Worm (Caenorhabditis elegans): Measurements from ENCODE around the gene npp-26.
A peak's percentile ranks its signal among the peaks of the same experiment; 100 is the strongest.

Gene npp-26

DNA sequence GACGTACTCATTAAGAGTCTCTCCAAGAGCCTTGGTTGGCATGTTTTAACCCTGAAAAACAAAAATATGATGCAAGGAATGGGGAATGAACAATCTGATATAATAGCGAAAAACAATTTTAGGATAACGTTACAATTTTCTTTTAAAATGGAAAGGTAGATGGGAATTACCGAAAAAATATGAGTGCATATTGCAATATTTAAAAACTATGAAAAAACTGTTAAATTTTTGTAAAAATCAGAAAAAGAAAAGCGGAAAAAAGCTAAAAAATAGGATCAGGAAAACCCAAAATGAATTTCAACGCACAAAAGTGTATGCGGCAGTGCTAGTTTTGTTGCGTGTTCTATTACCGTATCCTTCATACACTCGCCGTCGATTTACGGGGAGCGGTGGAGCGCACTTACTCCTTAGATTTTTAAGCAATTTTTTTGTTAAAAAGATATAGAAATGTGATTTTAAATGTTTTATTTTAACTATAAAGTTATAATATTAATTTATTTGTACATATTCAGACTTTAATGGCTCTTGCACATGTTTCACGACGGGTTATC lies 14.7 kb upstream of the npp-26 start, which contains the start of the genes rpl-20 and Y17G9B.5 (continued):
- TF ChIP-seq F44E2.7 (GFP tag; IDR thresholded peaks at IDR 0.05) (peak; percentile 91), lin-1 (GFP tag; IDR thresholded peaks at IDR 0.05) (peak; percentile 99), ceh-44 (GFP tag; IDR thresholded peaks at IDR 0.05) (peak; percentile 87), lin-29 (GFP tag; IDR thresholded peaks at IDR 0.05) (peak; percentile 99), lin-15B (tag; optimal IDR thresholded peaks at IDR 0.05) (peak; percentile 99), nhr-6 (tag; optimal IDR thresholded peaks at IDR 0.05) (peak; percentile 99), dmd-6 (GFP tag; IDR thresholded peaks at IDR 0.05) (peak; percentile 100), R02D3.7 (tag; optimal IDR thresholded peaks at IDR 0.05) (peak; percentile 100), daf-8 (GFP tag; IDR thresholded peaks at IDR 0.05) (peak; percentile 95), unc-39 (tag; optimal IDR thresholded peaks at IDR 0.05) (no peak), gei-8 (GFP tag; optimal IDR thresholded peaks at IDR 0.05) (peak; percentile 93), nhr-111 (GFP tag; optimal IDR thresholded peaks at IDR 0.05) (peak; percentile 88), ceh-62 (tag; optimal IDR thresholded peaks at IDR 0.05) (peak; percentile 16), nhr-102 (tag; optimal IDR thresholded peaks at IDR 0.05) (peak; percentile 99), T26A8.4 (GFP tag; IDR thresholded peaks at IDR 0.05) (peak; percentile 100), dpl-1 (GFP tag; optimal IDR thresholded peaks at IDR 0.05) (peak; percentile 99), rbr-2 (tag; optimal IDR thresholded peaks at IDR 0.05) (peak; percentile 100), madf-5 (GFP tag; IDR thresholded peaks at IDR 0.05) (peak; percentile 96 to 99), egl-43 (GFP tag; IDR thresholded peaks at IDR 0.05) (peak; percentile 98), hif-1 (tag; optimal IDR thresholded peaks at IDR 0.05) (peak; percentile 93 to 96), vab-7 (GFP tag; IDR thresholded peaks at IDR 0.05) (peak; percentile 99), pha-4 (GFP tag; IDR thresholded peaks at IDR 0.05) (peak; percentile 99), pha-4 (tag; optimal IDR thresholded peaks at IDR 0.05) (peak; percentile 100), hlh-30 (tag; optimal IDR thresholded peaks at IDR 0.05; ENCODE audit: insufficient read depth) (peak; percentile 98), snpc-4 (tag; optimal IDR thresholded peaks at IDR 0.05) (peak; percentile 65), mep-1 (tag; optimal IDR thresholded peaks at IDR 0.05) (peak; percentile 100), nhr-25 (tag; optimal IDR thresholded peaks at IDR 0.05; ENCODE audit: borderline replicate concordance, insufficient read depth) (peak; percentile 97), zip-11 (GFP tag; IDR thresholded peaks at IDR 0.05) (0 out of 2 replicates have a peak, but pooled peaks have one; percentile 75), mdl-1 (tag; optimal IDR thresholded peaks at IDR 0.05) (peak; percentile 22 to 92), zfp-3 (GFP tag; conservative IDR thresholded peaks at IDR 0.05) (peak; percentile 99), php-3 (GFP tag; IDR thresholded peaks at IDR 0.05) (peak; percentile 99), lin-38 (GFP tag; IDR thresholded peaks at IDR 0.05) (peak; percentile 100), lir-3 (tag; optimal IDR thresholded peaks at IDR 0.05) (peak; percentile 89), ceh-28 (tag; optimal IDR thresholded peaks at IDR 0.05) (peak; percentile 74), F37D6.2 (tag; optimal IDR thresholded peaks at IDR 0.05) (peak; percentile 98), zip-2 (tag; optimal IDR thresholded peaks at IDR 0.05) (peak; percentile 95), mes-2 (tag; optimal IDR thresholded peaks at IDR 0.05; ENCODE audit: poor library complexity, severe bottlenecking) (peak; percentile 99), T20F7.1 (GFP tag; optimal IDR thresholded peaks at IDR 0.05) (peak; percentile 98), ctbp-1 (GFP tag; IDR thresholded peaks at IDR 0.05) (peak; percentile 99), ces-1 (GFP tag; optimal IDR thresholded peaks at IDR 0.05) (peak; percentile 96), ama-1 (optimal IDR thresholded peaks at IDR 0.05) (peak; percentile 92), nhr-76 (tag; optimal IDR thresholded peaks at IDR 0.05) (peak; percentile 90), fkh-10 (GFP tag; optimal IDR thresholded peaks at IDR 0.05) (peak; percentile 100), nhr-48 (tag; optimal IDR thresholded peaks at IDR 0.05) (peak; percentile 97), Y75B8A.6 (GFP tag; IDR thresholded peaks at IDR 0.05) (peak; percentile 99), spr-3 (GFP tag; optimal IDR thresholded peaks at IDR 0.05) (peak; percentile 100), tag-97 (GFP tag; IDR thresholded peaks at IDR 0.05) (peak; percentile 94; the same call in 1 of the 2 replicates), dmd-9 (GFP tag; IDR thresholded peaks at IDR 0.05) (peak; percentile 99), hlh-11 (tag; optimal IDR thresholded peaks at IDR 0.05) (peak; percentile 100), F49E8.2 (tag; optimal IDR thresholded peaks at IDR 0.05; ENCODE audit: borderline replicate concordance) (peak; percentile 98)
